Worm (Caenorhabditis elegans) whole organism, L1 larva: ENCODE measurements around the gene R07E5.11.

Source experiments
- aly-2 ChIP-seq: fragments of 150-350 bp; optimal IDR thresholded peaks from 2 replicates; lab custom pipeline; 2014; ENCODE audit warnings: missing biosample characterization, missing genetic modification characterization
- ama-1 ChIP-seq: fragments of 150-350 bp; optimal IDR thresholded peaks from 2 replicates; lab custom pipeline; 2014
- dpl-1 ChIP-seq, 3 experiments: fragments of 150-350 bp in 2 of 3; sonication (generic microtip) in 1 of 3; optimal IDR thresholded peaks; 2 replicates each; lab custom pipeline; 2014 to 2017; ENCODE audit warnings: missing biosample characterization in 3 of 3, missing genetic modification characterization in 3 of 3, missing genetic modification reagents in 3 of 3
- ets-5 ChIP-seq: fragments of 200-800 bp; sonication (Bioruptor generic); IDR thresholded peaks from 2 replicates; pipeline ENCODE4 v1.3.6; 2022; ENCODE audit warnings: missing genetic modification characterization, missing compliant biosample characterization
- nhr-11 ChIP-seq: fragments of 150-350 bp; optimal IDR thresholded peaks from 2 replicates; lab custom pipeline; 2014; ENCODE audit warnings: missing biosample characterization, missing genetic modification characterization
- nhr-237 ChIP-seq: fragments of 150-350 bp; optimal IDR thresholded peaks from 2 replicates; lab custom pipeline; 2014; ENCODE audit warnings: missing biosample characterization, missing genetic modification characterization
- nhr-28 ChIP-seq: fragments of 150-350 bp; optimal IDR thresholded peaks from 2 replicates; lab custom pipeline; 2014; ENCODE audit warnings: missing biosample characterization, missing genetic modification characterization
- nhr-47 ChIP-seq: sonication (generic microtip); optimal IDR thresholded peaks from 2 replicates; lab custom pipeline; 2016; ENCODE audit warnings: mild to moderate bottlenecking, missing genetic modification characterization, moderate library complexity, missing compliant biosample characterization
- nhr-77 ChIP-seq: fragments of 150-350 bp; optimal IDR thresholded peaks from 2 replicates; lab custom pipeline; 2014; ENCODE audit warnings: missing biosample characterization, missing genetic modification characterization
- nhr-85 ChIP-seq: sonication (generic microtip); peaks from one replicate; lab custom pipeline; 2016; ENCODE audit warnings: missing genetic modification characterization, inconsistent platforms, missing compliant biosample characterization
- snpc-4 ChIP-seq: fragments of 150-350 bp; optimal IDR thresholded peaks from 2 replicates; lab custom pipeline; 2014; ENCODE audit warnings: missing biosample characterization, missing genetic modification characterization
- sox-4 ChIP-seq: sonication (generic microtip); optimal IDR thresholded peaks from 2 replicates; lab custom pipeline; 2016; ENCODE audit warnings: missing genetic modification characterization, missing compliant biosample characterization
- sup-37 ChIP-seq: fragments of 200-800 bp; sonication (Bioruptor generic); optimal IDR thresholded peaks from 2 replicates; lab custom pipeline; 2018; ENCODE audit warnings: mild to moderate bottlenecking, missing genetic modification characterization, missing compliant biosample characterization
- zag-1 ChIP-seq: fragments of 150-350 bp; optimal IDR thresholded peaks from 2 replicates; lab custom pipeline; 2014; ENCODE audit warnings: missing biosample characterization, missing genetic modification characterization

- no peak for TF ChIP-seq nhr-47 (tag; lab: Kevin White, UChicago)
- TF ChIP-seq aly-2 (tag; lab: Kevin White, UChicago): no peak
- no peak for TF ChIP-seq ama-1 (lab: Kevin White, UChicago)
- TF ChIP-seq sox-4 (tag; lab: Kevin White, UChicago): no peak
- no peak for TF ChIP-seq dpl-1 (GFP tag; optimal IDR thresholded peaks at IDR 0.05; lab: Kevin White, UChicago)
- no peak for TF ChIP-seq sup-37 (GFP tag; lab: Kevin White, UChicago)
- TF ChIP-seq nhr-237 (tag; lab: Kevin White, UChicago): no peak
- TF ChIP-seq nhr-77 (tag; lab: Kevin White, UChicago): no peak
- TF ChIP-seq nhr-28: no peak
- TF ChIP-seq snpc-4: no peak
- no peak for TF ChIP-seq nhr-85 (tag; lab: Kevin White, UChicago)
- no peak for TF ChIP-seq ets-5 (GFP tag; lab: Robert Waterston, UW)
- no peak for TF ChIP-seq zag-1 (tag; lab: Kevin White, UChicago)
- TF ChIP-seq nhr-11 (tag; lab: Kevin White, UChicago): no peak
Measured at ce11 chrIII:4394496-4394895, 20.5 kb downstream of the R07E5.11 start, which contains the start of gene R07E5.4.
